Fruit fly (Drosophila melanogaster) whole organism, pupa: ENCODE results near the gene enc.

Experiments
- CG10348 ChIP-seq: fragments of 200-800 bp; sonication (Bioruptor generic); IDR thresholded peaks from 2 replicates; pipeline ENCODE4 v1.3.6; 2022; ENCODE audit warnings: missing biosample characterization, missing genetic modification characterization
- CG12605 ChIP-seq: fragments of 200-800 bp; sonication (Bioruptor generic); IDR thresholded peaks from 2 replicates; pipeline ENCODE4 v1.3.6; 2022; ENCODE audit warnings: missing biosample characterization, missing genetic modification characterization
- CG13204 ChIP-seq: fragments of 200-800 bp; sonication (Bioruptor generic); optimal IDR thresholded peaks from 2 replicates; lab custom pipeline; 2018; ENCODE audit warnings: missing biosample characterization, mild to moderate bottlenecking, missing genetic modification characterization, moderate library complexity
- CG14655 ChIP-seq: fragments of 200-800 bp; sonication (Bioruptor generic); optimal IDR thresholded peaks from 3 replicates; lab custom pipeline; 2017; ENCODE audit warnings: mild to moderate bottlenecking, missing biosample characterization, missing genetic modification reagents, missing genetic modification characterization
- CG15710 ChIP-seq: fragments of 200-800 bp; sonication (Bioruptor generic); optimal IDR thresholded peaks from 2 replicates; lab custom pipeline; 2018; ENCODE audit warnings: missing biosample characterization, mild to moderate bottlenecking, missing genetic modification characterization, moderate library complexity
- CG17806 ChIP-seq: fragments of 200-800 bp; sonication (Bioruptor generic); optimal IDR thresholded peaks from 2 replicates; lab custom pipeline; 2018; ENCODE audit warnings: missing biosample characterization, mild to moderate bottlenecking, missing genetic modification characterization, moderate library complexity
- CG32121 ChIP-seq: fragments of 200-800 bp; sonication (Bioruptor generic); IDR thresholded peaks from 2 replicates; pipeline ENCODE4 v1.3.6; 2022; ENCODE audit warnings: missing biosample characterization, missing genetic modification characterization
- CG34367 ChIP-seq: fragments of 200-800 bp; sonication (Bioruptor generic); optimal IDR thresholded peaks from 2 replicates; lab custom pipeline; 2018; ENCODE audit warnings: missing biosample characterization, mild to moderate bottlenecking, missing genetic modification characterization
- CG4496 ChIP-seq: fragments of 200-800 bp; sonication (Bioruptor generic); IDR thresholded peaks from 3 replicates; pipeline ENCODE4 v1.3.6; 2022; ENCODE audit warnings: missing biosample characterization, missing genetic modification characterization
- CG8159 ChIP-seq: fragments of 200-800 bp; sonication (Bioruptor generic); optimal IDR thresholded peaks from 3 replicates; lab custom pipeline; 2018; ENCODE audit warnings: missing biosample characterization, mild to moderate bottlenecking, missing genetic modification characterization, moderate library complexity
- CG8301 ChIP-seq: fragments of 200-800 bp; sonication (Bioruptor generic); optimal IDR thresholded peaks from 2 replicates; lab custom pipeline; 2018; ENCODE audit warnings: missing biosample characterization, mild to moderate bottlenecking, missing genetic modification characterization
- CG9948 ChIP-seq: fragments of 200-800 bp; sonication (Bioruptor generic); optimal IDR thresholded peaks from 2 replicates; lab custom pipeline; 2018; ENCODE audit warnings: missing biosample characterization, mild to moderate bottlenecking, missing genetic modification characterization, moderate library complexity
- D1 ChIP-seq: fragments of 200-800 bp; sonication (Bioruptor generic); optimal IDR thresholded peaks from 2 replicates; lab custom pipeline; 2018; ENCODE audit warnings: missing biosample characterization, mild to moderate bottlenecking, missing genetic modification characterization, moderate library complexity
- EcR ChIP-seq: fragments of 200-800 bp; sonication (Bioruptor generic); optimal IDR thresholded peaks from 3 replicates; lab custom pipeline; 2019; ENCODE audit warnings: missing biosample characterization, missing genetic modification characterization, mild to moderate bottlenecking, moderate library complexity, missing genetic modification reagents
- Ets98B ChIP-seq: fragments of 200-800 bp; sonication (Bioruptor generic); IDR thresholded peaks from 2 replicates; pipeline ENCODE4 v1.3.6; 2022; ENCODE audit warnings: missing biosample characterization, missing genetic modification characterization
- Pif1A ChIP-seq: fragments of 200-800 bp; sonication (Bioruptor generic); optimal IDR thresholded peaks from 3 replicates; lab custom pipeline; 2016; ENCODE audit warnings: missing biosample characterization, missing genetic modification characterization
- Pif1B ChIP-seq: fragments of 200-800 bp; sonication (Bioruptor generic); optimal IDR thresholded peaks from 3 replicates; lab custom pipeline; 2016; ENCODE audit warnings: missing biosample characterization, missing genetic modification characterization
- Snoo ChIP-seq: fragments of 200-800 bp; sonication (Bioruptor generic); optimal IDR thresholded peaks from 3 replicates; lab custom pipeline; 2017; ENCODE audit warnings: missing biosample characterization, mild to moderate bottlenecking, missing genetic modification characterization, inconsistent platforms
- fd96Ca ChIP-seq: fragments of 200-800 bp; sonication (Bioruptor generic); IDR thresholded peaks from 3 replicates; pipeline ENCODE4 v1.3.6; 2022; ENCODE audit warnings: missing biosample characterization, missing genetic modification characterization
- gl ChIP-seq: fragments of 200-800 bp; sonication (Bioruptor generic); optimal IDR thresholded peaks from 2 replicates; lab custom pipeline; 2018; ENCODE audit warnings: missing biosample characterization, mild to moderate bottlenecking, missing genetic modification characterization
- rn ChIP-seq: fragments of 200-800 bp; sonication (Bioruptor generic); IDR thresholded peaks from 2 replicates; pipeline ENCODE4 v1.3.6; 2022; ENCODE audit warnings: missing biosample characterization, missing genetic modification characterization

The enc gene

dm6 chr3L:3863462-3863861 is 45.0 kb downstream of the enc start:
- no peak for TF ChIP-seq CG9948 (tag; lab: Kevin White, UChicago)
- no peak for TF ChIP-seq CG12605 (GFP tag; lab: Robert Waterston, UW)
- TF ChIP-seq CG14655 (GFP tag; lab: Kevin White, UChicago), result peak; percentile 23
- TF ChIP-seq CG17806, result peak; percentile 27

DNA sequence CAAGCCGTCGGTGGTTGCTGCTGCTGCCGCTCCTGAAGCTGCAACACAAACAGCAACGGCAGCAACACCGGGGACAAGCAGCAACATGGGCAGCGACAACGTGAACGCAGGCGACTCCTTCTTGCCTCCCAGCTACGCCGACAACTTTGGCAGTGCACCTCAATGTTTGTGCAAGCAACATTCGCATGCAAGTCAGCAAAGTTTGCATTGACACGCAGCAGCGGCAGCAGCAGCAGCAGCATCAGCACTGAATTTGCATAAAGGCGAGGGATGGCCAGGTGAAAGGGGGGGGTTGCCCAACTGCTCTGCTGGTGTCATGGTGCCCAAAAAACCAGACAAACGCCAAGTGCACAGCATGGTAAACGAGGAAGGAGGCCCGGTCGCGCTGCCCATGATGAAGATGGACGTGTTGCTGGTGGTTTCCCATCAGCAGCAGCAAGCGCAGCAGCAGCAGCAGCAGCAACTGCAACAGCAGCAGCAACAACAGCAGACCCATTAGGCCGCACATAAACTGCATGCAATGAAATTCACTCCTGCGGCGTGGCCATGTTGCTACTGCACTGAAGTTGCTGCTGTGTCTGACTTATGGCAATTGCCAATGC is 46.9 kb downstream of the enc start:
- no peak for TF ChIP-seq CG32121
- peak; percentile 20 for TF ChIP-seq CG13204 (GFP tag; lab: Kevin White, UChicago)

DNA sequence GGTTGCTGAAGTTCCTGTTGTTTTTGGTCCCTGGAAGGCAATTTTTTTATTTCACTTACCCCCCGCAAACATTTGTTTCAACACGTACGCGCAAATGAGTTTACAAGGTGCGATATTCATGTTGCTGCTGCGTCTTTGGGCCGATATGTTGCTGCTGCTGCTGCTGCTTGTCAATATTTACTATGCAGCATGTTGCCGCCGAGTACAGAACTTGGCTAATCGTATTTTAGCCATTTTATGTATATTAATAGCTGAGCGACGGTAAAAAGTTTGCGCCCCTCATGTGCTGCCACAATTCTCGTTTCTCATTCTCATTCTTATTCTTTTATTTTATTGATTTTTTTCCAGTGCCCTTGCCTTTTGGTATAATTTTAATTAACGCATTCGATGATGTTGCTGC is 48.0 kb downstream of the enc start:
- TF ChIP-seq Pif1B (no peak), CG32121 (no peak), Pif1A (no peak), rn (GFP tag; lab: Robert Waterston, UW) (no peak), CG4496 (GFP tag; lab: Robert Waterston, UW) (no peak), CG15710 (tag; lab: Kevin White, UChicago) (no peak), CG17806 (no peak), CG12605 (GFP tag; lab: Robert Waterston, UW) (no peak), CG8301 (tag; lab: Kevin White, UChicago) (no peak), fd96Ca (GFP tag; lab: Robert Waterston, UW) (no peak), CG9948 (tag; lab: Kevin White, UChicago) (no peak), D1 (no peak), CG10348 (no peak), Ets98B (GFP tag; lab: Robert Waterston, UW) (no peak), CG34367 (no peak)

DNA sequence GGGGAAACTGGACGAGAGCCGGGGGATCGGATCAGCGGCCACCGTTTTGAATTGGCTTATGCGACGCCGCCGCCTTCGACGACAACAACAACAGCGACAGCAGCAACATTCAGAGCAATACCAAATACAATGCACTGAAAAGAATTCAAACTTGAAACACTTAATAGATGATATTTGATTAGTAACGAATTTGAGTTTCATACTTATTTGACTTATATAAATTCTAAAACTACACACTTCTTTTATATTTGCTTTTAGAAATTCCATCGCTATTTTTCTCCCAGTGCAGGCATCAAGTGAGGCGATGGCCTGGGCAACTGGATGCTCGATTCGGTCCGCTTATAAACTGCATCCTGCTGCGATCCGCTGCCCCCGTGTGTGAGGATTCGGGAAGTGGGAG is 49.5 kb downstream of the enc start:
- TF ChIP-seq CG10348 (no peak), CG8301 (tag; lab: Kevin White, UChicago) (peak; percentile 52), Pif1A (peak; percentile 48), CG17806 (peak; percentile 66), rn (GFP tag; lab: Robert Waterston, UW) (no peak), gl (peak; percentile 19), CG32121 (no peak), Snoo (tag; lab: Kevin White, UChicago) (peak; percentile 48), CG13204 (GFP tag; lab: Kevin White, UChicago) (peak; percentile 64), Ets98B (GFP tag; lab: Robert Waterston, UW) (peak; percentile 54), D1 (peak; percentile 33), CG15710 (tag; lab: Kevin White, UChicago) (peak; percentile 74), CG34367 (peak; percentile 71), fd96Ca (GFP tag; lab: Robert Waterston, UW) (no peak), CG12605 (GFP tag; lab: Robert Waterston, UW) (peak; percentile 58; the same call in 1 of the 2 replicates), CG9948 (tag; lab: Kevin White, UChicago) (peak; percentile 67), CG4496 (GFP tag; lab: Robert Waterston, UW) (peak; percentile 63; the same call in 1 of the 3 replicates), CG8159 (tag; lab: Kevin White, UChicago) (peak; percentile 68), EcR (GFP tag; lab: Kevin White, UChicago) (no peak), CG14655 (GFP tag; lab: Kevin White, UChicago) (peak; percentile 47), Pif1B (peak; percentile 38)
- TF ChIP-seq, all 21 proteins: peak for 16

dm6 chr3L:3871284-3871683 is 52.8 kb downstream of the enc start:
- TF ChIP-seq CG4496 (GFP tag; lab: Robert Waterston, UW), result 0 out of 3 replicates have a peak, but pooled peaks have one; percentile 10
- no peak for TF ChIP-seq CG13204 (GFP tag; lab: Kevin White, UChicago)

DNA sequence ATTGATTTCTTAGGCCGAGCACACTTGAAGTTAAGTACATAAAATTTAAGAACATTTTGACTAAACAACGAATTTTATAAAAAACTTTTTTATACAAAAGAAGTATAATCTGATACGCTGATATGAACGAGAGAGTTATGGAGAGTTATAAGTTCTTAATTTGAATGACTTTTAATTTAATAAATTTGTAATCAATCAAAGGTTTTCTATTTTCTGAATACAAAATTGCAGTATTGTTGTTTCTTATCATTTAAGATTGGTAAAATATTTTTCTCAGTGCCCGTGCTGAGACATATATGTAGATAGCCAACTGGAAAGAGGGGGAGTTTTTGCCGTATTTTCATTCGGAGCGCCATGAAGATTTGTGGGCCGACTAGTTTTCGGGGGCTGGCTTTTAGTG is 54.6 kb downstream of the enc start:
- TF ChIP-seq CG34367 (no peak), fd96Ca (GFP tag; lab: Robert Waterston, UW) (no peak), D1 (no peak), Pif1A (no peak), CG4496 (GFP tag; lab: Robert Waterston, UW) (no peak)

- TF ChIP-seq fd96Ca (GFP tag; lab: Robert Waterston, UW) (no peak), D1 (no peak), rn (GFP tag; lab: Robert Waterston, UW) (no peak), gl (no peak), CG14655 (GFP tag; lab: Kevin White, UChicago) (no peak)
Observed at dm6 chr3L:3875004-3875403, 56.5 kb downstream of the enc start.

DNA sequence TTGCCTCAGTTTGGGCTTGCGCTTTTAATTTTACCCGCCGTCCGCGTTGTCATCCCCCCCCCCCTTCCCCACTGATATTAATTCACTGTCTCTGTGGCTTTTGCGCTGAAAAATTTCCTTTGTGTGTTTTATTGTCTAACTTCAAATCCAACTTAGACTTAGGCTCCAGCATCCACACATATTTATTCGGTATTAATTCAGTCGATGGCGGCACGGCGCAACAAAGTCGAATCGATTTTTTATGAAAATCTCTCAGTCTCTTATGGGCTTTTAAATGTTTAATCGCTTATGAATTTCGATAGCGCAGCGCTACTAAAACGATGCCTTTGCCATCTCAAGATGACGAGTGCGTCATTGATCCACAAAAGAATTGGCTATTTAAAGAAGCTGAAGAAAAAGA is 57.5 kb downstream of the enc start:
- no peak for TF ChIP-seq rn (GFP tag; lab: Robert Waterston, UW)
- no peak for TF ChIP-seq CG8159 (tag; lab: Kevin White, UChicago)
